Worm (Caenorhabditis elegans): Measurements from ENCODE around the gene M110.9.
A peak's percentile ranks its signal among the peaks of the same experiment; 100 is the strongest.

The M110.9 gene

DNA sequence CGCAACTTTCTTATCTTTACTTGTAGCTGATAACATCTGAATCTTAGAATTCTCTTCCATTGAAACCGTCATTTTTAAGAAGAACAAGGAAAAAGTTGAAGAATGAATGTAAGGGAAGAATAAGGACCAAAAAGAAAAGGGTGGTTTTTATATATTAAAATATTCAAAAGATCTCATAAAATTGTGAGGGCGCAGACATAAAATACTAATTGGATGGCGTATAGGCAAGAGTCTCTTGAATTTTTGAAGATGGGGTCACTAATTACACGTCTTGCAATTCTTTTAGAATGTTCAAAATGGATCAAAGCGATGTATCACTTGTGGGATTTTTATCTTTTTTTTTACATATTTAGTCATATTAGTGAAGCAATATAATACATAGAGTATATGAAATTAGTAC, 18.4 kb upstream of the M110.9 start, which contains the start of gene twk-3:
twk-3 (minus strand) TSS at position 101 of the 400 bp plus-strand sequence.
- TF ChIP-seq rnt-1 (tag; optimal IDR thresholded peaks at IDR 0.05) (no peak), pha-2 (tag; optimal IDR thresholded peaks at IDR 0.05) (no peak), ahr-1 (tag; optimal IDR thresholded peaks at IDR 0.05) (no peak), Y22D7AL.16 (tag; optimal IDR thresholded peaks at IDR 0.05) (no peak), nfya-1 (tag; optimal IDR thresholded peaks at IDR 0.05) (no peak), ceh-22 (tag; optimal IDR thresholded peaks at IDR 0.05) (no peak), unc-86 (tag; optimal IDR thresholded peaks at IDR 0.05) (no peak), T23F11.4 (GFP tag; optimal IDR thresholded peaks at IDR 0.05) (no peak), elt-2 (tag; optimal IDR thresholded peaks at IDR 0.05) (no peak), ceh-19 (GFP tag; optimal IDR thresholded peaks at IDR 0.05) (no peak), ceh-24 (tag; optimal IDR thresholded peaks at IDR 0.05) (no peak), nhr-232 (tag; optimal IDR thresholded peaks at IDR 0.05) (no peak), pax-1 (tag; optimal IDR thresholded peaks at IDR 0.05) (no peak), F13H6.1 (tag; optimal IDR thresholded peaks at IDR 0.05) (no peak), hlh-30 (tag; optimal IDR thresholded peaks at IDR 0.05; ENCODE audit: insufficient read depth) (no peak), hlh-15 (tag; optimal IDR thresholded peaks at IDR 0.05) (no peak), ceh-2 (tag; optimal IDR thresholded peaks at IDR 0.05) (no peak), ceh-34 (tag; optimal IDR thresholded peaks at IDR 0.05) (no peak), lim-6 (tag; optimal IDR thresholded peaks at IDR 0.05) (no peak), ceh-14 (tag; optimal IDR thresholded peaks at IDR 0.05) (no peak)

DNA sequence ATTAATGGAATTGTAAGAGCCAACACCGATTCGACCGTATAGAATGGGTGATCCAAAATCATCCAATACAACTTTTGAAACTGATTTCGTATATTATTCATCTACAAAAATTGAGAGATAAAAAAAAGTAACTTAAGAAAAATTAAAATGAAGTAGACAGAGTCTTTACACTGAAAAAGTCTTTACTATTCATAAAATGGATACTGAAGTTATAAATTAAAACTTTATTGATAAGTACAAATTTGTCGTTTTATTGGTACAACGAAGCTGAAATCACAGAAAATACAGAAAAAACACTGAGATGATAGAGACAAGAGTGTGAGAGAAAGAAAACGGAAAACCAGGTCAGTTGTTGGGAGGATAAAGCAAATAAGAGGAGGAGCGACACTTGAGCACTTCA, 16.7 kb upstream of the M110.9 start, which contains the start of gene M110.10:
M110.10 (minus strand) TSS at position 101 of the 400 bp plus-strand sequence.
- no peak for TF ChIP-seq rnt-1 (tag; optimal IDR thresholded peaks at IDR 0.05)
- TF ChIP-seq ceh-48 (tag; optimal IDR thresholded peaks at IDR 0.05) = no peak
- no peak for TF ChIP-seq pros-1 (tag; optimal IDR thresholded peaks at IDR 0.05)

DNA sequence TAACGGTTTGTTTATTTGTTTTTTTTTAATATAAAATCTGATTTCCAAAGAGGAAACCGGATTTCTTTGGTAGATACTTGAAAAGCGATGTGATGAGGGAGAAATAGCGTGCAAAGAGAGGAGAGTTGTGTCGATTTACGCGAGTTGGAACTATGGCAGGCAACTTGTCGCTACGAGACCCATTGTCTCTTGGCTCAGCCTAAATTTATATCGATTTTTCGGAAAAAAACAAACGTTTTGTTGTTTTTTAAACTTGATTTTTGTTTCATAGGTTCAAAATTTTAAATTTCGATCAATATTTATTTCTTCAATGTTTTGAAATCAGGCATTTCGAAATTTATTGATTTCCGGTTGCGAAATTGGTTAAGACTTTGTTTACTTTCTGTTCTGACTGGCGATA, 14.6 kb upstream of the M110.9 start, which contains the start of gene M110.3:
M110.3 (minus strand) TSS at position 184 of the 400 bp plus-strand sequence.
- peak; percentile 32 for TF ChIP-seq ceh-34 (tag; optimal IDR thresholded peaks at IDR 0.05)
- TF ChIP-seq T23F11.4 (GFP tag; optimal IDR thresholded peaks at IDR 0.05) = no peak
- TF ChIP-seq ets-4 (tag; optimal IDR thresholded peaks at IDR 0.05) = peak; percentile 21
- TF ChIP-seq unc-55 (GFP tag; optimal IDR thresholded peaks at IDR 0.05) = peak; percentile 20
- peak; percentile 37 for TF ChIP-seq unc-42 (tag; optimal IDR thresholded peaks at IDR 0.05)
- peak; percentile 20 for TF ChIP-seq dve-1 (tag; optimal IDR thresholded peaks at IDR 0.05)
- peak; percentile 9 for TF ChIP-seq pax-1 (tag; optimal IDR thresholded peaks at IDR 0.05)
- peak; percentile 78 for TF ChIP-seq ceh-48 (tag; optimal IDR thresholded peaks at IDR 0.05)
- peak; percentile 20 for TF ChIP-seq nfya-1 (tag; optimal IDR thresholded peaks at IDR 0.05)
- TF ChIP-seq sox-2 (GFP tag; IDR thresholded peaks at IDR 0.05) = no peak

DNA sequence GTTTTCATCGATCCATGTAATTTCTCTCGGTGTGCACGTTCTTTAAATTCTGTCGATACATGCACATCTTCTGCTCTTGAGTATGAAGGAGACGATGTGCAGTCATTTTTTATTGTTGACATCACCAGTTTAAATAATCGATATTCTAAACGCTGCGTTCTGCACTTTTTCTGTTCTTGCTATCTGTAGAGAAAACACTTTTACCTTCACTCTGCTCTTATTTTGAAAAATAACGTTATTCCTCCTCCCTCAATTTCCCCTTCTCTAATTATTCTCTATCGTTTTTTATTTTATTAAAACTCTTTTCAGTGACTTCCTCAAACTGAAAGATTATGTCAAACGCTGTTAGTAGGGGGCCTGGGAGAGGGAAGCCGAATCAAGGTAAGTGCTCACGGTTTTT, 14.2 kb upstream of the M110.9 start, which contains the start of gene ifg-1:
ifg-1 (plus strand) TSS at position 301 of the 400 bp plus-strand sequence.
- no peak for TF ChIP-seq unc-55 (GFP tag; optimal IDR thresholded peaks at IDR 0.05)
- no peak for TF ChIP-seq lin-11 (tag; optimal IDR thresholded peaks at IDR 0.05)
- no peak for TF ChIP-seq tbx-2 (tag; optimal IDR thresholded peaks at IDR 0.05)
- TF ChIP-seq ama-1 (optimal IDR thresholded peaks at IDR 0.05) = no peak
- no peak for TF ChIP-seq lim-6 (tag; optimal IDR thresholded peaks at IDR 0.05)
- TF ChIP-seq pag-3 (tag; optimal IDR thresholded peaks at IDR 0.05; ENCODE audit: borderline replicate concordance) = no peak
- TF ChIP-seq ttx-3 (tag; optimal IDR thresholded peaks at IDR 0.05) = no peak
- no peak for TF ChIP-seq ceh-19 (GFP tag; optimal IDR thresholded peaks at IDR 0.05)
- TF ChIP-seq ahr-1 (tag; optimal IDR thresholded peaks at IDR 0.05) = no peak
- no peak for TF ChIP-seq syd-9 (tag; optimal IDR thresholded peaks at IDR 0.05)
- TF ChIP-seq ztf-16 (tag; optimal IDR thresholded peaks at IDR 0.05) = no peak
- no peak for TF ChIP-seq elt-2 (tag; optimal IDR thresholded peaks at IDR 0.05)
- TF ChIP-seq ceh-9 (tag; optimal IDR thresholded peaks at IDR 0.05) = no peak
- TF ChIP-seq ref-2 (tag; optimal IDR thresholded peaks at IDR 0.05) = no peak
- no peak for TF ChIP-seq pax-1 (tag; optimal IDR thresholded peaks at IDR 0.05)
- no peak for TF ChIP-seq nhr-11 (tag; optimal IDR thresholded peaks at IDR 0.05)
- no peak for TF ChIP-seq sox-4 (tag; optimal IDR thresholded peaks at IDR 0.05)
- no peak for TF ChIP-seq pha-4 (tag; optimal IDR thresholded peaks at IDR 0.05)

Data from whole organism, late embryonic.